Fruit fly (Drosophila melanogaster): Measurements from ENCODE around the gene CG8997.
A peak's percentile ranks its signal among the peaks of the same experiment; 100 is the strongest.

The CG8997 gene

DNA sequence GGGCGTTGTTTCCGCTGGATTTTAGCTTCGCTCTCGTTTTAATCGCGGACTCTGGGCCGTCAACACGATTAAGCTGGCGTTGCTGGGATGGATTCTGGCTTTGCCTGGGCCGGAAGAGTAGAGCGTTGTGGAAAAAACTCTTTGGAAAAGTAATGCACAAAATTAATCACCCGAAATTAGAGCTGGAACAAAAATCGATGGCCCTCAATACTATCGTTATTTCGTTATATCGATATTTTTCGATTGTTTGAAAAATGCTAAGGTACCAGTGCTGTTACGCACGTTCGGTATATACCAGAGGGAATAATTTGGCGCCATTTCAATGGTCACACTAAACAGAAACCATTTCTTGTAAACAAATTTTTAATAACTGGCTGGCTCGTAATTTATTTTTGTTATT lies 15.6 kb downstream of the CG8997 start, which contains the start of the genes Arpc1 and Orc5 (continued):
- peak; percentile 86 for TF ChIP-seq CG9797 (GFP tag; optimal IDR thresholded peaks at IDR 0.05)
- no peak for TF ChIP-seq CG8281 (tag; optimal IDR thresholded peaks at IDR 0.05)
- peak; percentile 81 for TF ChIP-seq ato (GFP tag; IDR thresholded peaks at IDR 0.05; ENCODE audit: partially characterized antibody)
- peak; percentile 88 for TF ChIP-seq CG16813 (GFP tag; IDR thresholded peaks at IDR 0.05; ENCODE audit: partially characterized antibody)
- peak; percentile 77 for TF ChIP-seq Doc3 (GFP tag; IDR thresholded peaks at IDR 0.05; ENCODE audit: partially characterized antibody)
- peak; percentile 93 for TF ChIP-seq CG6791 (GFP tag; IDR thresholded peaks at IDR 0.05; ENCODE audit: partially characterized antibody)
- peak; percentile 81 for TF ChIP-seq CG2116 (GFP tag; optimal IDR thresholded peaks at IDR 0.05)
- TF ChIP-seq CG34224 (GFP tag; IDR thresholded peaks at IDR 0.05; ENCODE audit: partially characterized antibody) = peak; percentile 94
- peak; percentile 50 for TF ChIP-seq CG18011 (GFP tag; optimal IDR thresholded peaks at IDR 0.05)
- TF ChIP-seq CG7745 (tag; optimal IDR thresholded peaks at IDR 0.05) = no peak
- peak; percentile 89 for TF ChIP-seq Opbp (GFP tag; IDR thresholded peaks at IDR 0.05; ENCODE audit: partially characterized antibody)
- peak; percentile 73 for TF ChIP-seq vnd (GFP tag; IDR thresholded peaks at IDR 0.05; ENCODE audit: partially characterized antibody)
- peak; percentile 72 for TF ChIP-seq zen2 (GFP tag; IDR thresholded peaks at IDR 0.05; ENCODE audit: partially characterized antibody)
- no peak for TF ChIP-seq Ssrp (tag; optimal IDR thresholded peaks at IDR 0.05)
- peak; percentile 62 for TF ChIP-seq Ets97D (GFP tag; optimal IDR thresholded peaks at IDR 0.05)
- no peak for TF ChIP-seq Hmr (GFP tag; optimal IDR thresholded peaks at IDR 0.05)
- 0 out of 4 replicates have a peak, but pooled peaks have one; percentile 65 for TF ChIP-seq chinmo (GFP tag; IDR thresholded peaks at IDR 0.05; ENCODE audit: partially characterized antibody)
- peak; percentile 17 for TF ChIP-seq Abd-B (GFP tag; optimal IDR thresholded peaks at IDR 0.05)
- TF ChIP-seq CG4617 (GFP tag; optimal IDR thresholded peaks at IDR 0.05; ENCODE audit: borderline replicate concordance) = peak; percentile 79
- peak; percentile 77 for TF ChIP-seq HLH4C (GFP tag; IDR thresholded peaks at IDR 0.05; ENCODE audit: partially characterized antibody)
- peak; percentile 88 for TF ChIP-seq Dp (GFP tag; optimal IDR thresholded peaks at IDR 0.05)
- TF ChIP-seq CG14860 (GFP tag; IDR thresholded peaks at IDR 0.05; ENCODE audit: partially characterized antibody) = peak; percentile 83
- peak in 1 of 2 experiments; percentile 27 for TF ChIP-seq dpn (GFP tag; optimal IDR thresholded peaks at IDR 0.05)
- peak; percentile 48 for TF ChIP-seq grau (tag; optimal IDR thresholded peaks at IDR 0.05)
- peak; percentile 67 for TF ChIP-seq HmgZ (tag; optimal IDR thresholded peaks at IDR 0.05)
- peak; percentile 79 for TF ChIP-seq CG12659 (GFP tag; optimal IDR thresholded peaks at IDR 0.05)
- peak; percentile 90 for TF ChIP-seq MBD-R2 (GFP tag; IDR thresholded peaks at IDR 0.05)
- TF ChIP-seq schlank (tag; optimal IDR thresholded peaks at IDR 0.05) = no peak
- TF ChIP-seq stwl (tag; optimal IDR thresholded peaks at IDR 0.05) = peak; percentile 48
- TF ChIP-seq CG14710 (tag; optimal IDR thresholded peaks at IDR 0.05) = peak; percentile 63
- peak; percentile 82 for TF ChIP-seq YL-1 (GFP tag; optimal IDR thresholded peaks at IDR 0.05)
- TF ChIP-seq HmgD (GFP tag; optimal IDR thresholded peaks at IDR 0.05) = peak; percentile 46
- TF ChIP-seq tna (GFP tag; IDR thresholded peaks at IDR 0.05; ENCODE audit: partially characterized antibody) = peak; percentile 70
- peak; percentile 52 for TF ChIP-seq nmo (GFP tag; optimal IDR thresholded peaks at IDR 0.05)
- peak; percentile 48 for TF ChIP-seq onecut (GFP tag; IDR thresholded peaks at IDR 0.05)
- peak; percentile 76 for TF ChIP-seq Med (GFP tag)
- TF ChIP-seq CG7271 (tag; optimal IDR thresholded peaks at IDR 0.05) = peak; percentile 50
- no peak for TF ChIP-seq Stat92E (GFP tag; optimal IDR thresholded peaks at IDR 0.05)
- no peak for TF ChIP-seq CG4282 (GFP tag; optimal IDR thresholded peaks at IDR 0.05)
- TF ChIP-seq CG42726 (GFP tag; IDR thresholded peaks at IDR 0.05; ENCODE audit: partially characterized antibody) = peak; percentile 78
- peak; percentile 58 for TF ChIP-seq Sin3A (optimal IDR thresholded peaks at IDR 0.05)
- no peak for TF ChIP-seq wor (GFP tag; IDR thresholded peaks at IDR 0.05)
